Worm (Caenorhabditis elegans) whole organism, L4/young adult: ENCODE data around the gene C08E8.9.

Source experiments
- W03F9.2 ChIP-seq: fragments of 150-350 bp; optimal IDR thresholded peaks from 2 replicates; lab custom pipeline; 2014; ENCODE audit warnings: missing biosample characterization, missing genetic modification characterization
- dao-5 ChIP-seq: sonication (generic microtip); optimal IDR thresholded peaks from 2 replicates; lab custom pipeline; 2016; ENCODE audit warnings: missing genotype, missing genetic modification characterization, moderate library complexity, missing compliant biosample characterization
- him-1 ChIP-seq: sonication (generic microtip); optimal IDR thresholded peaks from 2 replicates; lab custom pipeline; 2016; ENCODE audit warnings: missing genotype, missing genetic modification reagents, missing genetic modification characterization, missing compliant biosample characterization

Gene C08E8.9

ce11 chrV:18414051-18414450 lies 49.4 kb downstream of the C08E8.9 start, which contains the start of gene txt-8:
TSS of gene txt-8 (plus strand) at chrV:18414351.
- TF ChIP-seq him-1 (tag; lab: Kevin White, UChicago): no peak
- no peak for TF ChIP-seq W03F9.2
- TF ChIP-seq dao-5 (tag; lab: Kevin White, UChicago): no peak
